Fruit fly (Drosophila melanogaster) whole organism, embryonic: ENCODE measurements around the gene CG17010.
A peak's percentile ranks its signal among the peaks of the same experiment; 100 is the strongest.

ENCODE experiments used
- Bdp1 ChIP-seq: fragments of 200-800 bp; sonication (Bioruptor generic); optimal IDR thresholded peaks from 3 replicates; lab custom pipeline; 2016; ENCODE audit warnings: missing biosample characterization, missing genetic modification characterization
- CG10543 ChIP-seq: fragments of 200-800 bp; sonication (Bioruptor generic); optimal IDR thresholded peaks from 3 replicates; lab custom pipeline; 2017; ENCODE audit warnings: missing biosample characterization, mild to moderate bottlenecking, missing genetic modification characterization, moderate library complexity
- CG10654 ChIP-seq: fragments of 200-800 bp; sonication (Bioruptor generic); optimal IDR thresholded peaks from 2 replicates; lab custom pipeline; 2016; ENCODE audit warnings: missing biosample characterization, missing genetic modification characterization
- CG12104 ChIP-seq: fragments of 200-800 bp; sonication (Bioruptor generic); optimal IDR thresholded peaks from 3 replicates; lab custom pipeline; 2016; ENCODE audit warnings: missing biosample characterization, missing genetic modification characterization
- CG12744 ChIP-seq: fragments of 200-800 bp; sonication (Bioruptor generic); optimal IDR thresholded peaks from 2 replicates; lab custom pipeline; 2016; ENCODE audit warnings: missing biosample characterization, missing genetic modification characterization
- CG13296 ChIP-seq: fragments of 200-800 bp; sonication (Bioruptor generic); optimal IDR thresholded peaks from 3 replicates; lab custom pipeline; 2018; ENCODE audit warnings: missing biosample characterization, mild to moderate bottlenecking, missing genetic modification characterization
- CG17568 ChIP-seq: fragments of 200-800 bp; sonication (Bioruptor generic); optimal IDR thresholded peaks from 2 replicates; lab custom pipeline; 2018; ENCODE audit warnings: missing biosample characterization, mild to moderate bottlenecking, missing genetic modification characterization, moderate library complexity
- CG2199 ChIP-seq: fragments of 200-800 bp; sonication (Bioruptor generic); IDR thresholded peaks from 3 replicates; pipeline ENCODE4 v1.3.6; 2022; ENCODE audit warnings: missing biosample characterization, missing genetic modification characterization
- CG33213 ChIP-seq: fragments of 200-800 bp; sonication (Bioruptor generic); optimal IDR thresholded peaks from 3 replicates; lab custom pipeline; 2016; ENCODE audit warnings: missing biosample characterization, missing genetic modification characterization
- CG34376 ChIP-seq: fragments of 200-800 bp; sonication (Bioruptor generic); optimal IDR thresholded peaks from 2 replicates; lab custom pipeline; 2018; ENCODE audit warnings: missing biosample characterization, mild to moderate bottlenecking, missing genetic modification characterization
- CG8388 ChIP-seq: fragments of 200-800 bp; sonication (Bioruptor generic); optimal IDR thresholded peaks from 2 replicates; lab custom pipeline; 2019; ENCODE audit warnings: missing biosample characterization, mild to moderate bottlenecking, missing genetic modification characterization, moderate library complexity
- CkIIα-i1 ChIP-seq: fragments of 200-800 bp; sonication (Bioruptor generic); IDR thresholded peaks from 2 replicates; pipeline ENCODE4 v1.3.6; 2022; ENCODE audit warnings: missing biosample characterization, missing genetic modification characterization
- Dll ChIP-seq: fragments of 200-800 bp; sonication (Bioruptor generic); IDR thresholded peaks from 4 replicates; pipeline ENCODE4 v1.3.6; 2022; ENCODE audit warnings: missing biosample characterization, missing genetic modification characterization; ENCODE audit not compliant: partially characterized antibody
- Doc3 ChIP-seq: fragments of 200-800 bp; sonication (Bioruptor generic); IDR thresholded peaks from 3 replicates; pipeline ENCODE4 v1.3.6; 2022; ENCODE audit warnings: missing biosample characterization, missing genetic modification characterization; ENCODE audit not compliant: partially characterized antibody
- E2f2 ChIP-seq: fragments of 200-800 bp; sonication (Bioruptor generic); IDR thresholded peaks from 2 replicates; pipeline ENCODE4 v1.3.6; 2022; ENCODE audit warnings: missing biosample characterization, missing genetic modification characterization
- Ets97D ChIP-seq: fragments of 200-800 bp; sonication (Bioruptor generic); optimal IDR thresholded peaks from 3 replicates; lab custom pipeline; 2016; ENCODE audit warnings: missing biosample characterization, missing genetic modification characterization
- Fer3 ChIP-seq: fragments of 200-800 bp; sonication (Bioruptor generic); optimal IDR thresholded peaks from 2 replicates; lab custom pipeline; 2018; ENCODE audit warnings: missing biosample characterization, mild to moderate bottlenecking, missing genetic modification characterization, moderate library complexity
- Gug ChIP-seq: fragments of 200-800 bp; sonication (Bioruptor generic); IDR thresholded peaks from 4 replicates; pipeline ENCODE4 v1.3.6; 2022; ENCODE audit warnings: missing biosample characterization, missing genetic modification characterization
- HHEX ChIP-seq: fragments of 200-800 bp; sonication (Bioruptor generic); optimal IDR thresholded peaks from 3 replicates; lab custom pipeline; 2017; ENCODE audit warnings: missing biosample characterization, mild to moderate bottlenecking, missing genetic modification characterization, missing genetic modification reagents
- Med ChIP-seq: fragments of 200-800 bp; sonication (Bioruptor generic); peaks from one replicate; lab custom pipeline; 2016; ENCODE audit warnings: missing biosample characterization, missing genetic modification characterization, mild to moderate bottlenecking, inconsistent platforms, moderate library complexity
- Mrtf ChIP-seq: fragments of 200-800 bp; sonication (Bioruptor generic); IDR thresholded peaks from 3 replicates; pipeline ENCODE4 v1.3.6; 2022; ENCODE audit warnings: missing biosample characterization, missing genetic modification characterization
- NC2β ChIP-seq: fragments of 200-800 bp; sonication (Bioruptor generic); optimal IDR thresholded peaks from 2 replicates; lab custom pipeline; 2016; ENCODE audit warnings: missing biosample characterization, missing genetic modification characterization
- NfI ChIP-seq: fragments of 200-800 bp; sonication (Bioruptor generic); optimal IDR thresholded peaks from 3 replicates; lab custom pipeline; 2018; ENCODE audit warnings: missing biosample characterization, mild to moderate bottlenecking, missing genetic modification characterization, moderate library complexity
- Ptx1 ChIP-seq: fragments of 200-800 bp; sonication (Bioruptor generic); IDR thresholded peaks from 2 replicates; pipeline ENCODE4 v1.3.6; 2022; ENCODE audit warnings: missing biosample characterization, missing genetic modification characterization
- Rx ChIP-seq: fragments of 200-800 bp; sonication (Bioruptor generic); IDR thresholded peaks from 2 replicates; pipeline ENCODE4 v1.3.6; 2022; ENCODE audit warnings: missing biosample characterization, missing genetic modification characterization
- Trl ChIP-seq, 3 experiments: fragments of >200 bp in 2 of 3; fragments of 200-800 bp in 1 of 3; sonication (Bioruptor generic) in 1 of 3; optimal IDR thresholded peaks; 2 replicates in 1 of 3; 3 replicates in 2 of 3; lab custom pipeline; 2016 to 2017; ENCODE audit warnings: missing biosample characterization in 1 of 3, missing genetic modification characterization in 1 of 3
- Vsx1 ChIP-seq: fragments of 200-800 bp; sonication (Bioruptor generic); optimal IDR thresholded peaks from 2 replicates; lab custom pipeline; 2017; ENCODE audit warnings: missing biosample characterization, mild to moderate bottlenecking, missing genetic modification characterization, missing genetic modification reagents
- ara ChIP-seq: fragments of 200-800 bp; sonication (Bioruptor generic); IDR thresholded peaks from 2 replicates; pipeline ENCODE4 v1.3.6; 2022; ENCODE audit warnings: missing biosample characterization, missing genetic modification characterization
- az2 ChIP-seq: fragments of 200-800 bp; sonication (Bioruptor generic); optimal IDR thresholded peaks from 3 replicates; lab custom pipeline; 2016; ENCODE audit warnings: missing biosample characterization, missing genetic modification characterization
- cad ChIP-seq: fragments of >200 bp; optimal IDR thresholded peaks from 2 replicates; lab custom pipeline; 2017; ENCODE audit warnings: missing biosample characterization, missing genetic modification characterization
- caup ChIP-seq: fragments of 200-800 bp; sonication (Bioruptor generic); optimal IDR thresholded peaks from 3 replicates; lab custom pipeline; 2017; ENCODE audit warnings: missing biosample characterization, mild to moderate bottlenecking, missing genetic modification characterization, moderate library complexity; ENCODE audit not compliant: severe bottlenecking
- chif ChIP-seq, 2 experiments: fragments of 200-800 bp; sonication (Bioruptor generic); optimal IDR thresholded peaks; 3 replicates each; lab custom pipeline; 2016; ENCODE audit warnings: missing biosample characterization in 2 of 2, missing genetic modification characterization in 2 of 2
- crc ChIP-seq: fragments of 200-800 bp; sonication (Bioruptor generic); optimal IDR thresholded peaks from 2 replicates; lab custom pipeline; 2016; ENCODE audit warnings: missing biosample characterization, missing genetic modification characterization
- croc ChIP-seq: fragments of 200-800 bp; sonication (Bioruptor generic); conservative IDR thresholded peaks from 3 replicates; pipeline ENCODE4 v1.3.6; 2022; ENCODE audit warnings: missing biosample characterization, missing genetic modification characterization
- ftz-f1 ChIP-seq: fragments of 200-800 bp; sonication (Bioruptor generic); optimal IDR thresholded peaks from 2 replicates; lab custom pipeline; 2016; ENCODE audit warnings: missing biosample characterization, missing genetic modification characterization
- gcm2 ChIP-seq: fragments of 200-800 bp; sonication (Bioruptor generic); optimal IDR thresholded peaks from 2 replicates; lab custom pipeline; 2016; ENCODE audit warnings: missing biosample characterization, missing genetic modification characterization
- grn ChIP-seq: fragments of 200-800 bp; sonication (Bioruptor generic); optimal IDR thresholded peaks from 3 replicates; lab custom pipeline; 2017; ENCODE audit warnings: missing biosample characterization, missing genetic modification characterization
- lab ChIP-seq: fragments of 200-800 bp; sonication (Bioruptor generic); optimal IDR thresholded peaks from 3 replicates; lab custom pipeline; 2017; ENCODE audit warnings: missing biosample characterization, missing genetic modification characterization, mild to moderate bottlenecking, moderate library complexity, missing genetic modification reagents
- mam ChIP-seq: fragments of 200-800 bp; sonication (Bioruptor generic); optimal IDR thresholded peaks from 3 replicates; lab custom pipeline; 2016; ENCODE audit warnings: missing biosample characterization, missing genetic modification characterization
- mirr ChIP-seq: fragments of 200-800 bp; sonication (Bioruptor generic); optimal IDR thresholded peaks from 3 replicates; lab custom pipeline; 2018; ENCODE audit warnings: missing biosample characterization, mild to moderate bottlenecking, missing genetic modification characterization
- nau ChIP-seq: fragments of 200-800 bp; sonication (Bioruptor generic); optimal IDR thresholded peaks from 3 replicates; lab custom pipeline; 2017; ENCODE audit warnings: missing biosample characterization, mild to moderate bottlenecking, missing genetic modification characterization, missing genetic modification reagents
- org-1 ChIP-seq: fragments of 200-800 bp; sonication (Bioruptor generic); optimal IDR thresholded peaks from 2 replicates; lab custom pipeline; 2017; ENCODE audit warnings: missing biosample characterization, missing genetic modification characterization
- pan ChIP-seq, 4 experiments: fragments of >200 bp in 3 of 4; fragments of 200-800 bp in 1 of 4; sonication (Bioruptor generic) in 1 of 4; optimal IDR thresholded peaks in 3 of 4; IDR thresholded peaks in 1 of 4; 2 replicates each; pipeline versions ENCODE4 v1.3.6 to Lab custom; 2017 to 2022; ENCODE audit warnings: missing biosample characterization in 2 of 4, missing genetic modification characterization in 2 of 4, mixed read lengths in 1 of 4
- pfk ChIP-seq: fragments of 200-800 bp; sonication (Bioruptor generic); optimal IDR thresholded peaks from 2 replicates; lab custom pipeline; 2018; ENCODE audit warnings: missing biosample characterization, mild to moderate bottlenecking, missing genetic modification characterization, moderate library complexity
- pita ChIP-seq: fragments of 200-800 bp; sonication (Bioruptor generic); optimal IDR thresholded peaks from 2 replicates; lab custom pipeline; 2017; ENCODE audit warnings: missing biosample characterization, mild to moderate bottlenecking, missing genetic modification characterization
- pnt ChIP-seq: fragments of 200-800 bp; sonication (Bioruptor generic); optimal IDR thresholded peaks from 3 replicates; lab custom pipeline; 2016; ENCODE audit warnings: missing biosample characterization, missing genetic modification characterization
- sd ChIP-seq: fragments of 200-800 bp; sonication (Bioruptor generic); optimal IDR thresholded peaks from 3 replicates; lab custom pipeline; 2018; ENCODE audit warnings: missing biosample characterization, mild to moderate bottlenecking, missing genetic modification characterization, moderate library complexity
- stwl ChIP-seq: fragments of 200-800 bp; sonication (Bioruptor generic); optimal IDR thresholded peaks from 3 replicates; lab custom pipeline; 2018; ENCODE audit warnings: missing biosample characterization, mild to moderate bottlenecking, missing genetic modification characterization, moderate library complexity
- sug ChIP-seq: fragments of 200-800 bp; optimal IDR thresholded peaks from 2 replicates; lab custom pipeline; 2019; ENCODE audit warnings: missing biosample characterization, mild to moderate bottlenecking, missing genetic modification characterization, moderate library complexity
- z ChIP-seq: fragments of 200-800 bp; sonication (Bioruptor generic); IDR thresholded peaks from 3 replicates; pipeline ENCODE4 v1.3.6; 2022; ENCODE audit warnings: missing biosample characterization, missing genetic modification characterization

CG17010 gene

DNA sequence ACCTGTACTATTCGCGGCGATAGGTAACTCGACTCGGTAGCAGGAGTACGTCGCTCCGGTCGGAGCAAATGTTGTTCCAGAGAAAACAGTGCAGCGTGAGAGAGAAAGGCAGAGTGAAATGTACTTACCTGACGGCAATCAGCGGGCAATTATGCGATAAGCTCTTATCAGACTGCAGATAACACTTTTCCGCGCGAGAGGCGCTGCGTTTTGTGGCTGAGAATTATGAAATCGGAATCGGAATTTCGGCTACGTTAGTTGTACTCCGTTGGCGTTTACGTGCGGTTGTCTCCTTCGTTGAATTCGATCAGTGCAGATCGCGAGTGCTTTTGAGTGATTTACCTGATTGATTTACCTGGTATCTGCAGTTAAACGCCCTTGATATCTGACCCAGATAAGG, 8.4 kb upstream of the CG17010 start (continued):
- TF ChIP-seq CkIIα-i1 (GFP tag; lab: Robert Waterston, UW) (no peak), Trl (optimal IDR thresholded peaks at IDR 0.05; lab: Kevin White, UChicago) (peak in 1 of 2 experiments; percentile 38), Trl (GFP tag; optimal IDR thresholded peaks at IDR 0.05; lab: Kevin White, UChicago) (no peak), az2 (no peak), pita (GFP tag; lab: Kevin White, UChicago) (no peak), nau (GFP tag; lab: Kevin White, UChicago) (no peak), CG17568 (GFP tag; lab: Kevin White, UChicago) (no peak), HHEX (GFP tag; lab: Kevin White, UChicago) (no peak), CG2199 (GFP tag; lab: Robert Waterston, UW) (peak; percentile 19; the same call in 1 of the 3 replicates), Rx (no peak), crc (GFP tag; lab: Kevin White, UChicago) (no peak), E2f2 (GFP tag; lab: Robert Waterston, UW) (no peak), cad (GFP tag; lab: Kevin White, UChicago) (no peak), Bdp1 (no peak), Ptx1 (GFP tag; lab: Robert Waterston, UW) (no peak), lab (GFP tag; lab: Kevin White, UChicago) (peak; percentile 51), sug (tag; lab: Kevin White, UChicago) (peak; percentile 20), pnt (GFP tag; lab: Kevin White, UChicago) (no peak), ftz-f1 (GFP tag; lab: Kevin White, UChicago) (no peak), Doc3 (GFP tag; lab: Robert Waterston, UW) (no peak), z (GFP tag; lab: Robert Waterston, UW) (0 out of 3 replicates have a peak, but pooled peaks have one; percentile 55), Dll (GFP tag; lab: Robert Waterston, UW) (no peak), mirr (GFP tag; lab: Kevin White, UChicago) (peak; percentile 84), mam (GFP tag; lab: Kevin White, UChicago) (no peak), Gug (no peak), CG12744 (GFP tag; lab: Kevin White, UChicago) (no peak), gcm2 (no peak), stwl (tag; lab: Kevin White, UChicago) (no peak), CG34376 (GFP tag; lab: Kevin White, UChicago) (peak; percentile 10), CG10543 (GFP tag; lab: Kevin White, UChicago) (peak; percentile 17), Ets97D (GFP tag; lab: Kevin White, UChicago) (no peak), Fer3 (no peak), Med (GFP tag; lab: Kevin White, UChicago) (peak; percentile 48), CG33213 (GFP tag; lab: Kevin White, UChicago) (no peak), caup (GFP tag; lab: Kevin White, UChicago) (no peak), NC2β (GFP tag; lab: Kevin White, UChicago) (no peak), chif (GFP tag; optimal IDR thresholded peaks at IDR 0.05; lab: Kevin White, UChicago) (no peak), CG13296 (GFP tag; lab: Kevin White, UChicago) (no peak), Mrtf (no peak), CG10654 (GFP tag; lab: Kevin White, UChicago) (no peak), org-1 (GFP tag; lab: Kevin White, UChicago) (no peak), pfk (GFP tag; lab: Kevin White, UChicago) (no peak), ara (no peak), Vsx1 (GFP tag; lab: Kevin White, UChicago) (peak; percentile 59), grn (GFP tag; lab: Kevin White, UChicago) (peak; percentile 94), CG8388 (no peak), CG12104 (GFP tag; lab: Kevin White, UChicago) (no peak), sd (tag; lab: Kevin White, UChicago) (peak; percentile 73), pan (optimal IDR thresholded peaks at IDR 0.05; lab: Kevin White, UChicago) (no peak), pan (GFP tag; optimal IDR thresholded peaks at IDR 0.05 in 1 of 2, IDR thresholded peaks at IDR 0.05 in 1 of 2) (no peak), NfI (GFP tag; lab: Kevin White, UChicago) (no peak), croc (GFP tag; lab: Robert Waterston, UW) (no peak)
